Worm (Caenorhabditis elegans): Measurements from ENCODE around the gene K12B6.4.

K12B6.4 gene

ce11 chrV:6322749-6323367, 41.8 kb upstream of the K12B6.4 start (continued):
- TF ChIP-seq mdl-1 (tag; optimal IDR thresholded peaks at IDR 0.05) (no peak), blmp-1 (tag; optimal IDR thresholded peaks at IDR 0.05; ENCODE audit: insufficient read depth) (peak; percentile 3), ceh-16 (tag; optimal IDR thresholded peaks at IDR 0.05) (no peak), unc-55 (GFP tag; optimal IDR thresholded peaks at IDR 0.05) (no peak), ZK546.5 (tag; optimal IDR thresholded peaks at IDR 0.05) (no peak), nhr-6 (tag; optimal IDR thresholded peaks at IDR 0.05) (no peak), nhr-11 (tag; optimal IDR thresholded peaks at IDR 0.05) (no peak), dmd-4 (tag; optimal IDR thresholded peaks at IDR 0.05) (no peak), ztf-1 (GFP tag; conservative IDR thresholded peaks at IDR 0.05) (no peak), lin-13 (GFP tag; optimal IDR thresholded peaks at IDR 0.05) (no peak), mbf-1 (tag; optimal IDR thresholded peaks at IDR 0.05) (no peak), R02D3.7 (tag; optimal IDR thresholded peaks at IDR 0.05) (no peak), ama-1 (optimal IDR thresholded peaks at IDR 0.05) (no peak), ztf-11 (tag; optimal IDR thresholded peaks at IDR 0.05) (no peak), nhr-12 (tag; optimal IDR thresholded peaks at IDR 0.05) (no peak), nhr-21 (tag; optimal IDR thresholded peaks at IDR 0.05) (peak; percentile 60), ceh-82 (tag; optimal IDR thresholded peaks at IDR 0.05) (no peak), aly-2 (tag; optimal IDR thresholded peaks at IDR 0.05) (no peak), nhr-237 (tag; optimal IDR thresholded peaks at IDR 0.05) (no peak), mab-5 (tag; optimal IDR thresholded peaks at IDR 0.05) (no peak), elt-3 (tag; optimal IDR thresholded peaks at IDR 0.05) (no peak), peb-1 (tag; optimal IDR thresholded peaks at IDR 0.05) (no peak), nhr-23 (tag; optimal IDR thresholded peaks at IDR 0.05) (no peak), sma-3 (GFP tag; optimal IDR thresholded peaks at IDR 0.05) (peak; percentile 80), C34F6.9 (tag; optimal IDR thresholded peaks at IDR 0.05) (no peak), zag-1 (tag; optimal IDR thresholded peaks at IDR 0.05) (no peak)

DNA sequence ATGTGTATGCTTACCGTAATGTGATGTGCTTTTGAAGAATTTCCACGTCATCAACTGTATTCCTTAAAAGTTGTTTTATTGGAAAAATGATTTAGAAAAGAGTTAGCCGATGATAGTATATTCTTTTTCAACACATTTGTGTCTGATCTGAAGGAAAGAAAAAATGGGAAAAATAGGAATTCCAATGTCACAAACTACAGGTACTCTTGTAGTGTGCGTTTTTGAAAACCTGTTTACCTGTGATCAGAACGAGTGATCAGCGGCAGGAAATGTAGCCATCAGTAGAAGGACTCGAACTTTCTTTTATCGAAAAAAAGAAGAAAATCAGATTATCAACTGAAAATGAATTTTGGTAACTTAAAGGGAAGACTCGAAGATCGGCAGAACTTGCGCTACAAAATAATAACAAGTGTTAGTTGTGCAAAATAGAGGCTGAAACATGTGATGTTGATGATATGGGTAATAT, 40.7 kb upstream of the K12B6.4 start, which contains the start of gene T28C12.15:
T28C12.15 (minus strand) TSS at position 51 of the 466 bp plus-strand sequence.
- no peak for TF ChIP-seq ztf-1 (GFP tag; conservative IDR thresholded peaks at IDR 0.05)
- no peak for TF ChIP-seq unc-39 (tag; optimal IDR thresholded peaks at IDR 0.05)
- no peak for TF ChIP-seq fos-1 (tag; optimal IDR thresholded peaks at IDR 0.05)
- TF ChIP-seq nhr-129 (tag; optimal IDR thresholded peaks at IDR 0.05) = no peak
- TF ChIP-seq sma-9 (GFP tag; optimal IDR thresholded peaks at IDR 0.05) = peak; percentile 5
- TF ChIP-seq sma-9 (tag; optimal IDR thresholded peaks at IDR 0.05) = no peak
- peak; percentile 27 for TF ChIP-seq blmp-1 (tag; optimal IDR thresholded peaks at IDR 0.05; ENCODE audit: insufficient read depth)
- no peak for TF ChIP-seq Y55F3AM.14 (GFP tag; optimal IDR thresholded peaks at IDR 0.05)
- no peak for TF ChIP-seq ZK546.5 (tag; optimal IDR thresholded peaks at IDR 0.05)
- TF ChIP-seq mbf-1 (tag; optimal IDR thresholded peaks at IDR 0.05) = no peak
- no peak for TF ChIP-seq R02D3.7 (tag; optimal IDR thresholded peaks at IDR 0.05)
- no peak for TF ChIP-seq lin-13 (GFP tag; optimal IDR thresholded peaks at IDR 0.05)
- TF ChIP-seq lsy-2 (tag; optimal IDR thresholded peaks at IDR 0.05) = no peak
- TF ChIP-seq gmeb-1 (tag; optimal IDR thresholded peaks at IDR 0.05) = no peak
- TF ChIP-seq nhr-25 (tag; optimal IDR thresholded peaks at IDR 0.05) = peak; percentile 32
- no peak for TF ChIP-seq crh-2 (tag; optimal IDR thresholded peaks at IDR 0.05)
- no peak for TF ChIP-seq peb-1 (tag; optimal IDR thresholded peaks at IDR 0.05)
- no peak for TF ChIP-seq alr-1 (tag; optimal IDR thresholded peaks at IDR 0.05)
- no peak for TF ChIP-seq lin-11 (tag; optimal IDR thresholded peaks at IDR 0.05)
- TF ChIP-seq nhr-6 (tag; optimal IDR thresholded peaks at IDR 0.05) = no peak
- no peak for TF ChIP-seq mdl-1 (tag; optimal IDR thresholded peaks at IDR 0.05)
- TF ChIP-seq ztf-11 (tag; optimal IDR thresholded peaks at IDR 0.05) = no peak
- TF ChIP-seq snpc-4 (tag; optimal IDR thresholded peaks at IDR 0.05) = no peak
- TF ChIP-seq C34F6.9 (tag; optimal IDR thresholded peaks at IDR 0.05) = no peak

ce11 chrV:6321280-6321679, 40.2 kb upstream of the K12B6.4 start:
- TF ChIP-seq sma-3 (GFP tag; optimal IDR thresholded peaks at IDR 0.05) (no peak), ztf-4 (tag; optimal IDR thresholded peaks at IDR 0.05) (no peak), dmd-4 (tag; optimal IDR thresholded peaks at IDR 0.05) (no peak), gmeb-1 (tag; optimal IDR thresholded peaks at IDR 0.05) (no peak), sma-9 (GFP tag; optimal IDR thresholded peaks at IDR 0.05) (no peak), sma-9 (tag; optimal IDR thresholded peaks at IDR 0.05) (no peak), unc-39 (tag; optimal IDR thresholded peaks at IDR 0.05) (no peak), sem-4 (tag; optimal IDR thresholded peaks at IDR 0.05) (no peak), mdl-1 (tag; optimal IDR thresholded peaks at IDR 0.05) (no peak), snpc-4 (tag; optimal IDR thresholded peaks at IDR 0.05) (no peak), ztf-1 (GFP tag; conservative IDR thresholded peaks at IDR 0.05) (no peak), Y55F3AM.14 (GFP tag; optimal IDR thresholded peaks at IDR 0.05) (no peak), elt-3 (tag; optimal IDR thresholded peaks at IDR 0.05) (no peak), peb-1 (tag; optimal IDR thresholded peaks at IDR 0.05) (no peak)
